Fruit fly (Drosophila melanogaster) whole organism, prepupa: ENCODE data around the gene Chrac-14.

Experiments used
- Blimp-1 ChIP-seq: fragments of 200-800 bp; sonication (Bioruptor generic); optimal IDR thresholded peaks from 3 replicates; lab custom pipeline; 2017; ENCODE audit warnings: missing biosample characterization, missing genetic modification characterization, mild to moderate bottlenecking, moderate library complexity, missing genetic modification reagents
- CG10631 ChIP-seq: fragments of 200-800 bp; sonication (Bioruptor generic); optimal IDR thresholded peaks from 2 replicates; lab custom pipeline; 2016; ENCODE audit warnings: missing biosample characterization, missing genetic modification characterization
- CG10669 ChIP-seq: fragments of 200-800 bp; sonication (Bioruptor generic); optimal IDR thresholded peaks from 3 replicates; lab custom pipeline; 2018; ENCODE audit warnings: missing biosample characterization, mild to moderate bottlenecking, missing genetic modification characterization, moderate library complexity
- CG11294 ChIP-seq: fragments of 200-800 bp; sonication (Bioruptor generic); IDR thresholded peaks from 2 replicates; pipeline ENCODE4 v1.3.6; 2022; ENCODE audit warnings: missing biosample characterization, missing genetic modification characterization
- CG11762 ChIP-seq: fragments of 200-800 bp; sonication (Bioruptor generic); optimal IDR thresholded peaks from 3 replicates; lab custom pipeline; 2016; ENCODE audit warnings: missing biosample characterization, missing genetic modification characterization; ENCODE audit not compliant: insufficient read depth
- CG11902 ChIP-seq: fragments of 200-800 bp; sonication (Bioruptor generic); optimal IDR thresholded peaks from 3 replicates; lab custom pipeline; 2016; ENCODE audit warnings: missing biosample characterization, missing genetic modification characterization
- CG15336 ChIP-seq: fragments of 200-800 bp; sonication (Bioruptor generic); IDR thresholded peaks from 2 replicates; pipeline ENCODE4 v1.3.6; 2022; ENCODE audit warnings: missing biosample characterization, missing genetic modification characterization
- CG1621 ChIP-seq: fragments of 200-800 bp; sonication (Bioruptor generic); optimal IDR thresholded peaks from 3 replicates; lab custom pipeline; 2018; ENCODE audit warnings: missing biosample characterization, mild to moderate bottlenecking, missing genetic modification characterization
- CG3032 ChIP-seq: fragments of 200-800 bp; optimal IDR thresholded peaks from 2 replicates; lab custom pipeline; 2019; ENCODE audit warnings: missing biosample characterization, mild to moderate bottlenecking, missing genetic modification characterization, moderate library complexity
- CG31627 ChIP-seq: fragments of 200-800 bp; sonication (Bioruptor generic); optimal IDR thresholded peaks from 3 replicates; lab custom pipeline; 2016; ENCODE audit warnings: missing biosample characterization, missing genetic modification characterization
- CG32006 ChIP-seq: fragments of 200-800 bp; sonication (Bioruptor generic); optimal IDR thresholded peaks from 3 replicates; lab custom pipeline; 2017; ENCODE audit warnings: missing biosample characterization, mild to moderate bottlenecking, missing genetic modification characterization
- CG34406 ChIP-seq: fragments of 200-800 bp; sonication (Bioruptor generic); optimal IDR thresholded peaks from 3 replicates; lab custom pipeline; 2016; ENCODE audit warnings: missing biosample characterization, missing genetic modification characterization
- CG3919 ChIP-seq: fragments of 200-800 bp; sonication (Bioruptor generic); optimal IDR thresholded peaks from 3 replicates; lab custom pipeline; 2016; ENCODE audit warnings: missing biosample characterization, missing genetic modification characterization
- CG4318 ChIP-seq: fragments of 200-800 bp; sonication (Bioruptor generic); optimal IDR thresholded peaks from 3 replicates; lab custom pipeline; 2017; ENCODE audit warnings: missing biosample characterization, mild to moderate bottlenecking, missing genetic modification characterization
- CG6163 ChIP-seq: fragments of 200-800 bp; sonication (Bioruptor generic); IDR thresholded peaks from 3 replicates; pipeline ENCODE4 v1.3.6; 2022; ENCODE audit warnings: missing biosample characterization, missing genetic modification characterization
- CG6276 ChIP-seq: fragments of 200-800 bp; sonication (Bioruptor generic); optimal IDR thresholded peaks from 2 replicates; lab custom pipeline; 2017; ENCODE audit warnings: missing biosample characterization, mild to moderate bottlenecking, missing genetic modification characterization
- CG6808 ChIP-seq: fragments of 200-800 bp; sonication (Bioruptor generic); optimal IDR thresholded peaks from 3 replicates; lab custom pipeline; 2017; ENCODE audit warnings: missing biosample characterization, missing genetic modification characterization, mild to moderate bottlenecking, moderate library complexity, missing genetic modification reagents
- CG6854 ChIP-seq: fragments of 200-800 bp; sonication (Bioruptor generic); optimal IDR thresholded peaks from 2 replicates; lab custom pipeline; 2017; ENCODE audit warnings: missing biosample characterization, mild to moderate bottlenecking, missing genetic modification characterization
- CG8119 ChIP-seq: fragments of 200-800 bp; sonication (Bioruptor generic); IDR thresholded peaks from 3 replicates; pipeline ENCODE4 v1.3.6; 2022; ENCODE audit warnings: missing biosample characterization, missing genetic modification characterization
- CG8319 ChIP-seq: fragments of 200-800 bp; sonication (Bioruptor generic); optimal IDR thresholded peaks from 3 replicates; lab custom pipeline; 2016; ENCODE audit warnings: missing biosample characterization, missing genetic modification characterization
- CG8632 ChIP-seq: fragments of 200-800 bp; sonication (Bioruptor generic); optimal IDR thresholded peaks from 3 replicates; lab custom pipeline; 2016; ENCODE audit warnings: missing biosample characterization, missing genetic modification characterization
- CG9139 ChIP-seq: fragments of 200-800 bp; sonication (Bioruptor generic); optimal IDR thresholded peaks from 3 replicates; lab custom pipeline; 2017; ENCODE audit warnings: missing biosample characterization, mild to moderate bottlenecking, missing genetic modification characterization
- Eip75B ChIP-seq: fragments of 200-800 bp; sonication (Bioruptor generic); optimal IDR thresholded peaks from 3 replicates; lab custom pipeline; 2016; ENCODE audit warnings: missing biosample characterization, missing genetic modification characterization
- Eip78C ChIP-seq: fragments of 200-800 bp; sonication (Bioruptor generic); peaks from one replicate; lab custom pipeline; 2016; ENCODE audit warnings: missing biosample characterization, missing genetic modification characterization
- Eip93F ChIP-seq: fragments of 200-800 bp; sonication (Bioruptor generic); optimal IDR thresholded peaks from 2 replicates; lab custom pipeline; 2016; ENCODE audit warnings: missing biosample characterization, mild to moderate bottlenecking, missing genetic modification characterization
- Ets96B ChIP-seq: fragments of 200-800 bp; optimal IDR thresholded peaks from 2 replicates; lab custom pipeline; 2019; ENCODE audit warnings: missing biosample characterization, mild to moderate bottlenecking, missing genetic modification characterization, moderate library complexity
- Gug ChIP-seq: fragments of 200-800 bp; sonication (Bioruptor generic); IDR thresholded peaks from 2 replicates; pipeline ENCODE4 v1.3.6; 2022; ENCODE audit warnings: missing biosample characterization, missing genetic modification characterization
- Hr38 ChIP-seq: sonication (Bioruptor generic); optimal IDR thresholded peaks from 2 replicates; lab custom pipeline; 2016; ENCODE audit warnings: missing biosample characterization, missing genetic modification characterization
- Hr39 ChIP-seq: fragments of 200-800 bp; sonication (Bioruptor generic); optimal IDR thresholded peaks from 2 replicates; lab custom pipeline; 2016; ENCODE audit warnings: missing biosample characterization, missing genetic modification characterization
- Hr4 ChIP-seq: fragments of 200-800 bp; sonication (Bioruptor generic); optimal IDR thresholded peaks from 3 replicates; lab custom pipeline; 2016; ENCODE audit warnings: missing biosample characterization, missing genetic modification characterization
- Lpt ChIP-seq: fragments of 200-800 bp; sonication (Bioruptor generic); optimal IDR thresholded peaks from 3 replicates; lab custom pipeline; 2016; ENCODE audit warnings: missing biosample characterization, missing genetic modification characterization
- Smox ChIP-seq: fragments of 200-800 bp; sonication (Bioruptor generic); optimal IDR thresholded peaks from 3 replicates; lab custom pipeline; 2016; ENCODE audit warnings: missing biosample characterization, missing genetic modification characterization
- Sox102F ChIP-seq: fragments of 200-800 bp; sonication (Bioruptor generic); optimal IDR thresholded peaks from 2 replicates; lab custom pipeline; 2016; ENCODE audit warnings: missing biosample characterization, mild to moderate bottlenecking, missing genetic modification characterization
- Sox15 ChIP-seq: fragments of 200-800 bp; sonication (Bioruptor generic); optimal IDR thresholded peaks from 3 replicates; lab custom pipeline; 2016; ENCODE audit warnings: missing biosample characterization, missing genetic modification characterization
- achi ChIP-seq: fragments of 200-800 bp; sonication (Bioruptor generic); optimal IDR thresholded peaks from 3 replicates; lab custom pipeline; 2016; ENCODE audit warnings: missing biosample characterization, missing genetic modification characterization
- acj6 ChIP-seq: fragments of 200-800 bp; sonication (Bioruptor generic); optimal IDR thresholded peaks from 3 replicates; lab custom pipeline; 2016; ENCODE audit warnings: missing biosample characterization, missing genetic modification characterization
- cyc ChIP-seq: fragments of 200-800 bp; sonication (Bioruptor generic); optimal IDR thresholded peaks from 3 replicates; lab custom pipeline; 2016; ENCODE audit warnings: missing biosample characterization, missing genetic modification characterization
- dac ChIP-seq: fragments of 200-800 bp; sonication (Bioruptor generic); optimal IDR thresholded peaks from 2 replicates; lab custom pipeline; 2017; ENCODE audit warnings: missing biosample characterization, mild to moderate bottlenecking, missing genetic modification characterization
- eg ChIP-seq: fragments of 200-800 bp; sonication (Bioruptor generic); IDR thresholded peaks from 3 replicates; pipeline ENCODE4 v1.3.6; 2022; ENCODE audit warnings: missing biosample characterization, missing genetic modification characterization
- esn ChIP-seq: fragments of 200-800 bp; sonication (Bioruptor generic); optimal IDR thresholded peaks from 2 replicates; lab custom pipeline; 2016; ENCODE audit warnings: missing biosample characterization, mild to moderate bottlenecking, missing genetic modification characterization, moderate library complexity
- fd59A ChIP-seq: fragments of 200-800 bp; sonication (Bioruptor generic); optimal IDR thresholded peaks from 2 replicates; lab custom pipeline; 2017; ENCODE audit warnings: missing biosample characterization, mild to moderate bottlenecking, missing genetic modification characterization, missing genetic modification reagents
- fd85E ChIP-seq: fragments of 200-800 bp; sonication (Bioruptor generic); optimal IDR thresholded peaks from 3 replicates; lab custom pipeline; 2016; ENCODE audit warnings: missing biosample characterization, missing genetic modification characterization
- fkh ChIP-seq: fragments of 200-800 bp; sonication (Bioruptor generic); optimal IDR thresholded peaks from 3 replicates; lab custom pipeline; 2017; ENCODE audit warnings: missing biosample characterization, mild to moderate bottlenecking, missing genetic modification characterization, moderate library complexity
- lz ChIP-seq: fragments of 200-800 bp; sonication (Bioruptor generic); optimal IDR thresholded peaks from 3 replicates; lab custom pipeline; 2016; ENCODE audit warnings: missing biosample characterization, missing genetic modification characterization
- pdm3 ChIP-seq: fragments of 200-800 bp; sonication (Bioruptor generic); optimal IDR thresholded peaks from 3 replicates; lab custom pipeline; 2016; ENCODE audit warnings: missing biosample characterization, missing genetic modification characterization
- salr ChIP-seq, 2 experiments: fragments of 200-800 bp; sonication (Bioruptor generic); optimal IDR thresholded peaks; 3 replicates each; lab custom pipeline; 2016 to 2018; ENCODE audit warnings: missing biosample characterization in 2 of 2, missing genetic modification characterization in 2 of 2, mild to moderate bottlenecking in 1 of 2
- spab ChIP-seq: fragments of 200-800 bp; sonication (Bioruptor generic); optimal IDR thresholded peaks from 2 replicates; lab custom pipeline; 2017; ENCODE audit warnings: missing biosample characterization, mild to moderate bottlenecking, missing genetic modification characterization, missing genetic modification reagents
- ss ChIP-seq, 2 experiments: fragments of 200-800 bp; sonication (Bioruptor generic); optimal IDR thresholded peaks; 2 replicates in 1 of 2; 3 replicates in 1 of 2; lab custom pipeline; 2017 to 2018; ENCODE audit warnings: mild to moderate bottlenecking in 2 of 2, missing biosample characterization in 2 of 2, missing genetic modification characterization in 2 of 2, moderate library complexity in 1 of 2
- svp ChIP-seq: fragments of 200-800 bp; sonication (Bioruptor generic); peaks from one replicate; lab custom pipeline; 2016; ENCODE audit warnings: missing biosample characterization, missing genetic modification characterization
- topi ChIP-seq: fragments of 200-800 bp; sonication (Bioruptor generic); optimal IDR thresholded peaks from 3 replicates; lab custom pipeline; 2016; ENCODE audit warnings: missing biosample characterization, missing genetic modification characterization

The Chrac-14 gene

dm6 chr2L:8403286-8404270, 33.6 kb upstream of the Chrac-14 start, which contains the start of gene emb:
emb (plus strand) TSS chr2L:8403573.
- no peak for TF ChIP-seq CG8632 (GFP tag; lab: Kevin White, UChicago)
- no peak for TF ChIP-seq CG10669 (GFP tag; lab: Kevin White, UChicago)
- no peak for TF ChIP-seq CG4318 (GFP tag; lab: Kevin White, UChicago)
- peak; percentile 37 for TF ChIP-seq cyc (GFP tag; lab: Kevin White, UChicago)
- no peak for TF ChIP-seq fd85E (GFP tag; lab: Kevin White, UChicago)
- peak; percentile 69 for TF ChIP-seq CG6854 (GFP tag; lab: Kevin White, UChicago)
- no peak for TF ChIP-seq Hr39 (GFP tag; lab: Kevin White, UChicago)
- TF ChIP-seq CG1621 (tag; lab: Kevin White, UChicago): no peak
- peak; percentile 36 for TF ChIP-seq lz
- TF ChIP-seq CG11762 (GFP tag; lab: Kevin White, UChicago): no peak
- no peak for TF ChIP-seq Smox (GFP tag; lab: Kevin White, UChicago)
- TF ChIP-seq CG32006 (GFP tag; lab: Kevin White, UChicago): no peak
- no peak for TF ChIP-seq Lpt (GFP tag; lab: Kevin White, UChicago)
- peak; percentile 51 for TF ChIP-seq CG34406 (GFP tag; lab: Kevin White, UChicago)
- TF ChIP-seq pdm3 (GFP tag; lab: Kevin White, UChicago): no peak
- no peak for TF ChIP-seq spab
- TF ChIP-seq Ets96B (tag; lab: Kevin White, UChicago): peak; percentile 50
- TF ChIP-seq CG6163 (GFP tag; lab: Robert Waterston, UW): peak; percentile 79
- TF ChIP-seq CG15336: peak; percentile 62
- TF ChIP-seq CG11902 (GFP tag; lab: Kevin White, UChicago): no peak
- no peak for TF ChIP-seq Hr4
- TF ChIP-seq fd59A (GFP tag; lab: Kevin White, UChicago): no peak
- peak; percentile 99 for TF ChIP-seq fkh
- TF ChIP-seq Eip93F: no peak
- TF ChIP-seq Sox102F: no peak
- no peak for TF ChIP-seq Eip75B (GFP tag; lab: Kevin White, UChicago)
- TF ChIP-seq dac (GFP tag; lab: Kevin White, UChicago): no peak
- TF ChIP-seq CG8119: peak; percentile 79
- TF ChIP-seq Hr38 (GFP tag; lab: Kevin White, UChicago): no peak
- peak; percentile 62 for TF ChIP-seq CG31627 (GFP tag; lab: Kevin White, UChicago)
- TF ChIP-seq topi (GFP tag; lab: Kevin White, UChicago): peak; percentile 22
- no peak for TF ChIP-seq achi (GFP tag; lab: Kevin White, UChicago)
- peak; percentile 58 for TF ChIP-seq CG10631
- no peak for TF ChIP-seq salr (GFP tag; optimal IDR thresholded peaks at IDR 0.05; lab: Kevin White, UChicago)
- TF ChIP-seq CG6276: no peak
- TF ChIP-seq Eip78C (GFP tag; lab: Kevin White, UChicago): peak; percentile 83
- peak in 1 of 2 experiments; percentile 89 for TF ChIP-seq ss (GFP tag; optimal IDR thresholded peaks at IDR 0.05; lab: Kevin White, UChicago)
- TF ChIP-seq Blimp-1 (GFP tag; lab: Kevin White, UChicago): peak; percentile 11
- TF ChIP-seq esn: peak; percentile 57
- no peak for TF ChIP-seq acj6 (GFP tag; lab: Kevin White, UChicago)
- peak; percentile 76 for TF ChIP-seq eg
- TF ChIP-seq CG8319: no peak
- no peak for TF ChIP-seq CG9139 (GFP tag; lab: Kevin White, UChicago)
- no peak for TF ChIP-seq Sox15 (GFP tag; lab: Kevin White, UChicago)
- peak; percentile 51 for TF ChIP-seq CG3032 (tag; lab: Kevin White, UChicago)
- TF ChIP-seq CG3919 (GFP tag; lab: Kevin White, UChicago): no peak
- peak; percentile 76 for TF ChIP-seq CG6808 (GFP tag; lab: Kevin White, UChicago)
- no peak for TF ChIP-seq svp
- no peak for TF ChIP-seq Gug (GFP tag; lab: Robert Waterston, UW)
- TF ChIP-seq CG11294 (GFP tag; lab: Robert Waterston, UW): no peak
